Worm (Caenorhabditis elegans) whole organism, early embryonic: ENCODE data around the gene pptr-2.

ENCODE experiments used
- B0310.2 ChIP-seq: sonication (generic microtip); optimal IDR thresholded peaks from 2 replicates; lab custom pipeline; 2016; ENCODE audit warnings: mild to moderate bottlenecking, missing genetic modification characterization, missing compliant biosample characterization
- F13C5.2 ChIP-seq: sonication (generic microtip); optimal IDR thresholded peaks from 2 replicates; lab custom pipeline; 2017; ENCODE audit warnings: mild to moderate bottlenecking, missing genetic modification characterization, inconsistent platforms, missing compliant biosample characterization
- ama-1 ChIP-seq: fragments of 150-350 bp; optimal IDR thresholded peaks from 2 replicates; lab custom pipeline; 2014
- ets-7 ChIP-seq: sonication (generic microtip); optimal IDR thresholded peaks from 2 replicates; lab custom pipeline; 2016; ENCODE audit warnings: missing genotype, missing genetic modification characterization, missing compliant biosample characterization
- flt-1 ChIP-seq: fragments of 200-800 bp; sonication (Bioruptor generic); IDR thresholded peaks from 2 replicates; pipeline ENCODE4 v1.3.6; 2022; ENCODE audit warnings: missing genetic modification characterization, missing compliant biosample characterization
- hmg-4 ChIP-seq: fragments of 200-800 bp; sonication (Bioruptor generic); optimal IDR thresholded peaks from 2 replicates; lab custom pipeline; 2018; ENCODE audit warnings: mild to moderate bottlenecking, missing genetic modification characterization, missing compliant biosample characterization
- hnd-1 ChIP-seq: sonication (generic microtip); optimal IDR thresholded peaks from 2 replicates; lab custom pipeline; 2016; ENCODE audit warnings: missing genetic modification characterization, missing compliant biosample characterization
- scrt-1 ChIP-seq: fragments of 200-800 bp; sonication (Bioruptor generic); IDR thresholded peaks from 2 replicates; pipeline ENCODE4 v1.3.6; 2022; ENCODE audit warnings: missing genetic modification characterization, missing compliant biosample characterization
- tbx-11 ChIP-seq: fragments of 200-800 bp; sonication (Bioruptor generic); IDR thresholded peaks from 2 replicates; pipeline ENCODE4 v1.3.6; 2022; ENCODE audit warnings: missing genetic modification characterization, missing compliant biosample characterization
- tbx-37 ChIP-seq: fragments of 200-800 bp; sonication (Bioruptor generic); conservative IDR thresholded peaks from 2 replicates; pipeline ENCODE4 v1.3.6; 2022; ENCODE audit warnings: missing genetic modification reagents, missing genetic modification characterization, missing compliant biosample characterization
- tra-4 ChIP-seq: sonication (generic microtip); optimal IDR thresholded peaks from 2 replicates; lab custom pipeline; 2017; ENCODE audit warnings: missing genetic modification characterization, missing compliant biosample characterization

DNA sequence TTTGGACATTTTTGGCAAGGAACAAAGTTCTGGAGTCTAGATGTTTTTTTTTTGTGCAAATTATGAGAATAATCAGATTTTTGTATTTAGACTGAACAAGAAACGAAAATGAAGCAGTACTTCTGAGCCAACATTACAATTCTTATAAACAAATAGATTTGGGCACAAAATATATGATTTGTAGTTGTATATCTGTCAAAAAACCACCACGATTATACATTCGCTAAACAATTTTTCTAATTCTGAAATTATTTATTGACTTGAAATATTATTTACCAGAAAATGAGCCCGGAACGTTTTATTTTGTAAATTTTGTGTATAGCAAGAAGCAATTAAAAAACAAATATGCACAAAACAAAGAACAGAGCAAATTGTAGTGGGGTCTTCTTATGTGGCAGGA, 36.7 kb upstream of the pptr-2 start:
- no peak for TF ChIP-seq flt-1 (GFP tag; lab: Robert Waterston, UW)
- TF ChIP-seq tbx-37 = no peak
- TF ChIP-seq hnd-1 (tag; lab: Kevin White, UChicago) = no peak
- no peak for TF ChIP-seq tra-4 (tag; lab: Kevin White, UChicago)
- TF ChIP-seq B0310.2 (tag; lab: Kevin White, UChicago) = no peak
- no peak for TF ChIP-seq ama-1 (lab: Kevin White, UChicago)
- no peak for TF ChIP-seq hmg-4 (GFP tag; lab: Kevin White, UChicago)
- TF ChIP-seq scrt-1 (GFP tag; lab: Robert Waterston, UW) = no peak
- no peak for TF ChIP-seq ets-7 (tag; lab: Kevin White, UChicago)
- no peak for TF ChIP-seq tbx-11
- TF ChIP-seq F13C5.2 = no peak
